Worm (Caenorhabditis elegans): Measurements from ENCODE around the gene snx-13.

snx-13 gene

ce11 chrIV:17045691-17046090 lies 41.5 kb downstream of the snx-13 start, which contains the start of gene clec-195:
Gene clec-195, minus strand, starts transcription at chrIV:17045791.
- TF ChIP-seq nhr-77 (tag; optimal IDR thresholded peaks at IDR 0.05) (no peak), fkh-2 (tag; optimal IDR thresholded peaks at IDR 0.05) (no peak), eor-1 (tag; optimal IDR thresholded peaks at IDR 0.05) (no peak), nhr-28 (tag; optimal IDR thresholded peaks at IDR 0.05) (no peak), unc-62 (GFP tag; optimal IDR thresholded peaks at IDR 0.05) (no peak), nfya-1 (tag; optimal IDR thresholded peaks at IDR 0.05; ENCODE audit: insufficient read depth) (no peak), nhr-67 (tag; optimal IDR thresholded peaks at IDR 0.05) (no peak), fos-1 (tag; optimal IDR thresholded peaks at IDR 0.05) (no peak), zag-1 (tag; optimal IDR thresholded peaks at IDR 0.05) (no peak), skn-1 (tag; optimal IDR thresholded peaks at IDR 0.05) (no peak), pqm-1 (tag; optimal IDR thresholded peaks at IDR 0.05) (no peak), ZK546.5 (tag; optimal IDR thresholded peaks at IDR 0.05) (no peak), nhr-25 (tag; optimal IDR thresholded peaks at IDR 0.05) (no peak), egl-5 (tag; optimal IDR thresholded peaks at IDR 0.05) (no peak), fkh-10 (GFP tag; optimal IDR thresholded peaks at IDR 0.05) (no peak), ceh-9 (tag; optimal IDR thresholded peaks at IDR 0.05) (no peak)

ce11 chrIV:17040618-17041017 lies 46.6 kb downstream of the snx-13 start, which contains the start of gene Y116A8C.20:
Gene Y116A8C.20, plus strand, starts transcription at chrIV:17040918.
- TF ChIP-seq nhr-28 (tag; optimal IDR thresholded peaks at IDR 0.05) = no peak

ce11 chrIV:17039545-17039944 lies 47.7 kb downstream of the snx-13 start, which contains the start of gene Y116A8C.19:
Gene Y116A8C.19, minus strand, starts transcription at chrIV:17039645.
- TF ChIP-seq skn-1 (tag; optimal IDR thresholded peaks at IDR 0.05) (no peak), mdl-1 (tag; optimal IDR thresholded peaks at IDR 0.05) (no peak), ceh-9 (tag; optimal IDR thresholded peaks at IDR 0.05) (no peak), elt-1 (tag; optimal IDR thresholded peaks at IDR 0.05) (no peak), lin-39 (tag; optimal IDR thresholded peaks at IDR 0.05) (no peak), aly-2 (tag; optimal IDR thresholded peaks at IDR 0.05) (no peak), nhr-12 (tag; optimal IDR thresholded peaks at IDR 0.05) (no peak), nhr-67 (tag; optimal IDR thresholded peaks at IDR 0.05) (no peak), egl-27 (tag; optimal IDR thresholded peaks at IDR 0.05) (no peak), zag-1 (tag; optimal IDR thresholded peaks at IDR 0.05) (no peak), mml-1 (tag; optimal IDR thresholded peaks at IDR 0.05) (no peak), nhr-77 (tag; optimal IDR thresholded peaks at IDR 0.05) (no peak), pqm-1 (tag; optimal IDR thresholded peaks at IDR 0.05) (no peak), unc-39 (tag; optimal IDR thresholded peaks at IDR 0.05) (no peak), lsy-12 (tag; optimal IDR thresholded peaks at IDR 0.05) (no peak), R02D3.7 (tag; optimal IDR thresholded peaks at IDR 0.05) (no peak), elt-3 (tag; optimal IDR thresholded peaks at IDR 0.05) (no peak)

ce11 chrIV:17030494-17030893 lies 56.7 kb downstream of the snx-13 start, which contains the start of gene nhr-229:
Gene nhr-229, minus strand, starts transcription at chrIV:17030594.
- TF ChIP-seq lin-15B (tag; optimal IDR thresholded peaks at IDR 0.05) = no peak
- no peak for TF ChIP-seq aly-2 (tag; optimal IDR thresholded peaks at IDR 0.05)
- TF ChIP-seq ztf-4 (tag; optimal IDR thresholded peaks at IDR 0.05) = no peak
